Worm (Caenorhabditis elegans) whole organism, young adult: ENCODE measurements around the gene dcs-1.

ENCODE experiments used
- F37B4.10 ChIP-seq: fragments of 200-800 bp; sonication (Bioruptor generic); IDR thresholded peaks from 2 replicates; pipeline ENCODE4 v1.3.6; 2022; ENCODE audit warnings: missing genetic modification characterization, missing compliant biosample characterization
- K11D2.4 ChIP-seq: fragments of 200-800 bp; sonication (Bioruptor generic); IDR thresholded peaks from 2 replicates; pipeline ENCODE4 v1.3.6; 2022; ENCODE audit warnings: missing genetic modification reagents, missing genetic modification characterization, missing compliant biosample characterization
- ceh-40 ChIP-seq: fragments of 200-800 bp; sonication (Bioruptor generic); IDR thresholded peaks from 2 replicates; pipeline ENCODE4 v1.3.6; 2022; ENCODE audit warnings: missing genetic modification characterization, missing compliant biosample characterization
- madf-6 ChIP-seq: fragments of 200-800 bp; sonication (Bioruptor generic); IDR thresholded peaks from 2 replicates; pipeline ENCODE4 v1.3.6; 2022; ENCODE audit warnings: missing genetic modification reagents, missing genetic modification characterization, missing compliant biosample characterization
- mes-4 ChIP-seq: sonication (generic microtip); optimal IDR thresholded peaks from 2 replicates; lab custom pipeline; 2016; ENCODE audit warnings: missing genotype, missing genetic modification characterization, missing compliant biosample characterization
- nfya-1 ChIP-seq: sonication (generic microtip); optimal IDR thresholded peaks from 2 replicates; lab custom pipeline; 2017; ENCODE audit warnings: antibody characterized with exemption, missing compliant biosample characterization, missing genetic modification characterization, borderline replicate concordance; ENCODE audit not compliant: insufficient read depth
- nhr-120 ChIP-seq: fragments of 200-800 bp; sonication (Bioruptor generic); IDR thresholded peaks from 2 replicates; pipeline ENCODE4 v1.3.6; 2022; ENCODE audit warnings: missing genetic modification characterization, missing compliant biosample characterization
- rcor-1 ChIP-seq: fragments of 200-800 bp; sonication (Bioruptor generic); IDR thresholded peaks from 2 replicates; pipeline ENCODE4 v1.3.6; 2022; ENCODE audit warnings: missing genetic modification reagents, missing genetic modification characterization, missing compliant biosample characterization
- tbp1 ChIP-seq: fragments of 200-800 bp; sonication (Bioruptor generic); optimal IDR thresholded peaks from 2 replicates; lab custom pipeline; 2018; ENCODE audit warnings: mild to moderate bottlenecking, missing genetic modification characterization, missing compliant biosample characterization

- no peak for TF ChIP-seq tbp1 (GFP tag; lab: Kevin White, UChicago)
- TF ChIP-seq ceh-40 (GFP tag; lab: Robert Waterston, UW) = no peak
- no peak for TF ChIP-seq madf-6 (GFP tag; lab: Robert Waterston, UW)
- no peak for TF ChIP-seq nfya-1
- TF ChIP-seq rcor-1 (GFP tag; lab: Robert Waterston, UW) = no peak
- no peak for TF ChIP-seq F37B4.10 (GFP tag; lab: Robert Waterston, UW)
- TF ChIP-seq mes-4 (tag; lab: Kevin White, UChicago) = no peak
- TF ChIP-seq nhr-120 (GFP tag; lab: Robert Waterston, UW) = no peak
- no peak for TF ChIP-seq K11D2.4 (GFP tag; lab: Robert Waterston, UW)
Measured at ce11 chrV:20135247-20135646, 44.7 kb upstream of the dcs-1 start, which contains the start of gene Y113G7A.22.
